Fruit fly (Drosophila melanogaster) whole organism, embryonic: ENCODE results near the gene CG13409.
A peak's percentile ranks its signal among the peaks of the same experiment; 100 is the strongest.

Source experiments
- Adf1 ChIP-seq: fragments of 200-800 bp; sonication (Bioruptor generic); IDR thresholded peaks from 2 replicates; pipeline ENCODE4 v1.3.6; 2022; ENCODE audit warnings: missing biosample characterization, missing genetic modification characterization
- Asciz ChIP-seq: fragments of 200-800 bp; sonication (Bioruptor generic); optimal IDR thresholded peaks from 2 replicates; lab custom pipeline; 2017; ENCODE audit warnings: missing biosample characterization, mild to moderate bottlenecking, missing genetic modification characterization, missing genetic modification reagents
- B-H2 ChIP-seq: fragments of 200-800 bp; sonication (Bioruptor generic); optimal IDR thresholded peaks from 2 replicates; lab custom pipeline; 2018; ENCODE audit warnings: missing biosample characterization, mild to moderate bottlenecking, missing genetic modification characterization
- CG1024 ChIP-seq: fragments of 200-800 bp; sonication (Bioruptor generic); IDR thresholded peaks from 2 replicates; pipeline ENCODE4 v1.3.6; 2022; ENCODE audit warnings: missing biosample characterization, missing genetic modification characterization
- CG14860 ChIP-seq: fragments of 200-800 bp; sonication (Bioruptor generic); IDR thresholded peaks from 3 replicates; pipeline ENCODE4 v1.3.6; 2022; ENCODE audit warnings: missing biosample characterization, missing genetic modification characterization; ENCODE audit not compliant: partially characterized antibody
- CG15011 ChIP-seq: fragments of 200-800 bp; sonication (Bioruptor generic); optimal IDR thresholded peaks from 3 replicates; lab custom pipeline; 2018; ENCODE audit warnings: missing biosample characterization, mild to moderate bottlenecking, missing genetic modification characterization
- CG17328 ChIP-seq: fragments of 200-800 bp; sonication (Bioruptor generic); IDR thresholded peaks from 2 replicates; pipeline ENCODE4 v1.3.6; 2022; ENCODE audit warnings: missing biosample characterization, missing genetic modification characterization
- CG18011 ChIP-seq: fragments of 200-800 bp; sonication (Bioruptor generic); optimal IDR thresholded peaks from 2 replicates; lab custom pipeline; 2017; ENCODE audit warnings: missing biosample characterization, missing genetic modification characterization, mild to moderate bottlenecking, moderate library complexity, missing genotype
- CG2120 ChIP-seq: fragments of 200-800 bp; sonication (Bioruptor generic); optimal IDR thresholded peaks from 3 replicates; lab custom pipeline; 2016; ENCODE audit warnings: missing biosample characterization, missing genetic modification characterization
- CG2202 ChIP-seq: fragments of 200-800 bp; sonication (Bioruptor generic); optimal IDR thresholded peaks from 2 replicates; lab custom pipeline; 2018; ENCODE audit warnings: missing biosample characterization, mild to moderate bottlenecking, missing genetic modification characterization
- CG4617 ChIP-seq: fragments of 200-800 bp; sonication (Bioruptor generic); optimal IDR thresholded peaks from 3 replicates; lab custom pipeline; 2016; ENCODE audit warnings: missing biosample characterization, missing genetic modification characterization, borderline replicate concordance
- CG4730 ChIP-seq: fragments of 200-800 bp; sonication (Bioruptor generic); IDR thresholded peaks from 2 replicates; pipeline ENCODE4 v1.3.6; 2022; ENCODE audit warnings: missing biosample characterization, missing genetic modification characterization
- CG6272 ChIP-seq: fragments of 200-800 bp; sonication (Bioruptor generic); IDR thresholded peaks from 2 replicates; pipeline ENCODE4 v1.3.6; 2022; ENCODE audit warnings: missing biosample characterization, missing genetic modification characterization
- CG6791 ChIP-seq: fragments of 200-800 bp; sonication (Bioruptor generic); IDR thresholded peaks from 3 replicates; pipeline ENCODE4 v1.3.6; 2022; ENCODE audit warnings: missing biosample characterization, missing genetic modification characterization; ENCODE audit not compliant: partially characterized antibody
- CG7839 ChIP-seq: fragments of 200-800 bp; sonication (Bioruptor generic); optimal IDR thresholded peaks from 3 replicates; lab custom pipeline; 2018; ENCODE audit warnings: missing biosample characterization, mild to moderate bottlenecking, missing genetic modification characterization, moderate library complexity
- CG8290 ChIP-seq, 3 experiments: fragments of 200-800 bp; sonication (Bioruptor generic); optimal IDR thresholded peaks; 2 replicates each; lab custom pipeline; 2016 to 2019; ENCODE audit warnings: missing biosample characterization in 3 of 3, missing genetic modification characterization in 3 of 3, mild to moderate bottlenecking in 2 of 3, moderate library complexity in 1 of 3
- CG8944 ChIP-seq: fragments of 200-800 bp; sonication (Bioruptor generic); optimal IDR thresholded peaks from 3 replicates; lab custom pipeline; 2016; ENCODE audit warnings: missing biosample characterization, missing genetic modification characterization
- CG9727 ChIP-seq: fragments of 200-800 bp; sonication (Bioruptor generic); optimal IDR thresholded peaks from 3 replicates; lab custom pipeline; 2017; ENCODE audit warnings: missing biosample characterization, mild to moderate bottlenecking, missing genetic modification characterization
- Camta ChIP-seq: fragments of 200-800 bp; sonication (Bioruptor generic); optimal IDR thresholded peaks from 2 replicates; lab custom pipeline; 2016; ENCODE audit warnings: missing biosample characterization, missing genetic modification characterization
- Chrac-16 ChIP-seq: fragments of 200-800 bp; sonication (Bioruptor generic); optimal IDR thresholded peaks from 3 replicates; lab custom pipeline; 2016; ENCODE audit warnings: missing biosample characterization, missing genetic modification characterization
- HLH3B ChIP-seq: fragments of 200-800 bp; sonication (Bioruptor generic); IDR thresholded peaks from 2 replicates; pipeline ENCODE4 v1.3.6; 2022; ENCODE audit warnings: missing biosample characterization, missing genetic modification characterization
- HLHmδ ChIP-seq: fragments of 200-800 bp; sonication (Bioruptor generic); optimal IDR thresholded peaks from 2 replicates; lab custom pipeline; 2018; ENCODE audit warnings: missing biosample characterization, mild to moderate bottlenecking, missing genetic modification characterization, moderate library complexity
- Hmr ChIP-seq: fragments of 200-800 bp; sonication (Bioruptor generic); optimal IDR thresholded peaks from 3 replicates; lab custom pipeline; 2017; ENCODE audit warnings: mild to moderate bottlenecking, missing biosample characterization, missing genetic modification reagents, missing genetic modification characterization
- Hr39 ChIP-seq: fragments of >200 bp; optimal IDR thresholded peaks from 2 replicates; lab custom pipeline; 2017
- Meics ChIP-seq: fragments of 200-800 bp; sonication (Bioruptor generic); optimal IDR thresholded peaks from 2 replicates; lab custom pipeline; 2017; ENCODE audit warnings: missing biosample characterization, mild to moderate bottlenecking, missing genetic modification characterization
- Mrtf ChIP-seq: fragments of 200-800 bp; sonication (Bioruptor generic); IDR thresholded peaks from 3 replicates; pipeline ENCODE4 v1.3.6; 2022; ENCODE audit warnings: missing biosample characterization, missing genetic modification characterization
- Myb ChIP-seq: fragments of 200-800 bp; sonication (Bioruptor generic); optimal IDR thresholded peaks from 2 replicates; lab custom pipeline; 2016; ENCODE audit warnings: missing biosample characterization, missing genetic modification characterization
- Rx ChIP-seq: fragments of 200-800 bp; sonication (Bioruptor generic); IDR thresholded peaks from 2 replicates; pipeline ENCODE4 v1.3.6; 2022; ENCODE audit warnings: missing biosample characterization, missing genetic modification characterization
- Sox100B ChIP-seq: fragments of 200-800 bp; sonication (Bioruptor generic); optimal IDR thresholded peaks from 3 replicates; lab custom pipeline; 2018; ENCODE audit warnings: missing biosample characterization, mild to moderate bottlenecking, missing genetic modification characterization
- Sry-δ ChIP-seq: fragments of 200-800 bp; sonication (Bioruptor generic); optimal IDR thresholded peaks from 2 replicates; lab custom pipeline; 2016; ENCODE audit warnings: missing biosample characterization, missing genetic modification characterization
- ato ChIP-seq: fragments of 200-800 bp; sonication (Bioruptor generic); IDR thresholded peaks from 2 replicates; pipeline ENCODE4 v1.3.6; 2022; ENCODE audit warnings: missing biosample characterization, missing genetic modification characterization; ENCODE audit not compliant: partially characterized antibody
- dan ChIP-seq: fragments of 200-800 bp; sonication (Bioruptor generic); IDR thresholded peaks from 2 replicates; pipeline ENCODE4 v1.3.6; 2022; ENCODE audit warnings: missing biosample characterization, missing genetic modification characterization
- eyg ChIP-seq: fragments of 200-800 bp; sonication (Bioruptor generic); optimal IDR thresholded peaks from 3 replicates; lab custom pipeline; 2016; ENCODE audit warnings: missing biosample characterization, missing genetic modification characterization
- gfzf ChIP-seq: fragments of 200-800 bp; sonication (Bioruptor generic); optimal IDR thresholded peaks from 2 replicates; lab custom pipeline; 2016; ENCODE audit warnings: missing biosample characterization, mild to moderate bottlenecking, missing genetic modification characterization, moderate library complexity
- grau ChIP-seq: fragments of 200-800 bp; optimal IDR thresholded peaks from 3 replicates; lab custom pipeline; 2019; ENCODE audit warnings: missing biosample characterization, mild to moderate bottlenecking, missing genetic modification characterization, moderate library complexity
- gt ChIP-seq: fragments of 200-800 bp; sonication (Bioruptor generic); IDR thresholded peaks from 2 replicates; pipeline ENCODE4 v1.3.6; 2022; ENCODE audit warnings: missing biosample characterization, missing genetic modification characterization
- hkb ChIP-seq, 2 experiments: fragments of 200-800 bp in 1 of 2; fragments of >200 bp in 1 of 2; sonication (Bioruptor generic) in 1 of 2; IDR thresholded peaks in 1 of 2; optimal IDR thresholded peaks in 1 of 2; 2 replicates each; pipeline versions ENCODE4 v1.3.6 to Lab custom; 2017 to 2022; ENCODE audit warnings: missing biosample characterization in 1 of 2, missing genetic modification characterization in 1 of 2
- inv ChIP-seq: fragments of 200-800 bp; sonication (Bioruptor generic); IDR thresholded peaks from 2 replicates; pipeline ENCODE4 v1.3.6; 2022; ENCODE audit warnings: missing biosample characterization, missing genetic modification characterization; ENCODE audit not compliant: partially characterized antibody
- lilli ChIP-seq: fragments of 200-800 bp; sonication (Bioruptor generic); optimal IDR thresholded peaks from 3 replicates; lab custom pipeline; 2016; ENCODE audit warnings: missing biosample characterization, missing genetic modification characterization
- maf-S ChIP-seq: fragments of 200-800 bp; sonication (Bioruptor generic); optimal IDR thresholded peaks from 2 replicates; lab custom pipeline; 2016; ENCODE audit warnings: missing biosample characterization, missing genetic modification characterization
- mirr ChIP-seq: fragments of 200-800 bp; sonication (Bioruptor generic); optimal IDR thresholded peaks from 3 replicates; lab custom pipeline; 2018; ENCODE audit warnings: missing biosample characterization, mild to moderate bottlenecking, missing genetic modification characterization
- nau ChIP-seq: fragments of 200-800 bp; sonication (Bioruptor generic); optimal IDR thresholded peaks from 3 replicates; lab custom pipeline; 2017; ENCODE audit warnings: missing biosample characterization, mild to moderate bottlenecking, missing genetic modification characterization, missing genetic modification reagents
- repo ChIP-seq: fragments of 200-800 bp; sonication (Bioruptor generic); optimal IDR thresholded peaks from 2 replicates; lab custom pipeline; 2016; ENCODE audit warnings: missing biosample characterization, missing genetic modification characterization
- slbo ChIP-seq: fragments of 200-800 bp; sonication (Bioruptor generic); IDR thresholded peaks from 2 replicates; pipeline ENCODE4 v1.3.6; 2022; ENCODE audit warnings: missing biosample characterization, missing genetic modification characterization
- sqz ChIP-seq: fragments of 200-800 bp; sonication (Bioruptor generic); optimal IDR thresholded peaks from 3 replicates; lab custom pipeline; 2018; ENCODE audit warnings: missing biosample characterization, mild to moderate bottlenecking, missing genetic modification characterization
- stc ChIP-seq: fragments of 200-800 bp; sonication (Bioruptor generic); IDR thresholded peaks from 2 replicates; pipeline ENCODE4 v1.3.6; 2022; ENCODE audit warnings: missing biosample characterization, missing genetic modification characterization
- tna ChIP-seq: fragments of 200-800 bp; sonication (Bioruptor generic); IDR thresholded peaks from 2 replicates; pipeline ENCODE4 v1.3.6; 2022; ENCODE audit warnings: missing biosample characterization, missing genetic modification characterization; ENCODE audit not compliant: partially characterized antibody
- wdn ChIP-seq: fragments of 200-800 bp; sonication (Bioruptor generic); IDR thresholded peaks from 2 replicates; pipeline ENCODE4 v1.3.6; 2022; ENCODE audit warnings: missing biosample characterization, missing genetic modification characterization
- zen2 ChIP-seq: fragments of 200-800 bp; sonication (Bioruptor generic); IDR thresholded peaks from 3 replicates; pipeline ENCODE4 v1.3.6; 2022; ENCODE audit warnings: missing biosample characterization, missing genetic modification characterization; ENCODE audit not compliant: partially characterized antibody

CG13409 gene

DNA sequence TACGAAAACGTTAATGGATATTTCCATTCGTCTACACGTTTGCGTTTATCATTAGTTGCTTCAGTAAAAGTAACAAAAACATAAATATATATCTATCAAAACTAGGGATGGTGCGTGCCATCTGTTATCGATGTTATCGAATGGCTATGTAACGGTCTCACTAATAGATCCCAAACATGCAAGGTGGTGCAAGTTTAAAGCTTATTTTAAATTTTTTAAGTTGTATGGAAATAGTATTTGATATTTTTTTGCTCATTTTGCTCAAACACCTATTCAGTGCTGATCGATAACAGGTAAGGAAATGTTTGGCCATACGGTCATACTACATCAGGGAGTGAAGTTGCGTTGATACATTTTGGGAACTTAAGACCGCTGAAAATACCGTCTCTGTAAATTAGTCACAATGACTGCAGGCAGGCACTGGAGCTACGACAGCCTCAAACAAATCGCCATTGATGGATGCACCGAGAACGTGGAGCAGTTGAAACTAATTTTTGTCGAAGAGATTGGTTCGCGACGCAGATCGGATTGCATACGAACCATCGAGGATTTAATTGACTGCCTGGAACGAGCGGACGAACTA, 2.6 kb upstream of the CG13409 start, which contains the start of the genes CG45099, CG6015, pit and Fadd (continued):
- TF ChIP-seq CG17328 (GFP tag; lab: Robert Waterston, UW) (no peak), CG18011 (GFP tag; lab: Kevin White, UChicago) (no peak), CG6272 (GFP tag; lab: Robert Waterston, UW) (no peak), tna (GFP tag; lab: Robert Waterston, UW) (no peak), Rx (GFP tag; lab: Robert Waterston, UW) (no peak), CG7839 (tag; lab: Kevin White, UChicago) (no peak), dan (GFP tag; lab: Robert Waterston, UW) (no peak), CG4617 (GFP tag; lab: Kevin White, UChicago) (peak; percentile 59), zen2 (GFP tag; lab: Robert Waterston, UW) (no peak; the same call in 2 of the 3 replicates), grau (no peak), repo (GFP tag; lab: Kevin White, UChicago) (no peak), CG14860 (GFP tag; lab: Robert Waterston, UW) (peak; percentile 65; the same call in 2 of the 3 replicates), hkb (optimal IDR thresholded peaks at IDR 0.05; lab: Kevin White, UChicago) (no peak), hkb (GFP tag; IDR thresholded peaks at IDR 0.05; lab: Robert Waterston, UW) (no peak), eyg (GFP tag; lab: Kevin White, UChicago) (no peak), CG6791 (GFP tag; lab: Robert Waterston, UW) (peak; percentile 56; the same call in 2 of the 3 replicates), Adf1 (GFP tag; lab: Robert Waterston, UW) (no peak), B-H2 (GFP tag; lab: Kevin White, UChicago) (no peak), Meics (no peak), gfzf (GFP tag; lab: Kevin White, UChicago) (peak; percentile 69), Sry-δ (GFP tag; lab: Kevin White, UChicago) (peak; percentile 82), ato (GFP tag; lab: Robert Waterston, UW) (peak; percentile 32; the same call in 1 of the 2 replicates), maf-S (GFP tag; lab: Kevin White, UChicago) (no peak), CG8290 (GFP tag; optimal IDR thresholded peaks at IDR 0.05; lab: Kevin White, UChicago) (no peak), CG8290 (tag; optimal IDR thresholded peaks at IDR 0.05; lab: Kevin White, UChicago) (no peak), Mrtf (no peak), HLHmδ (GFP tag; lab: Kevin White, UChicago) (no peak), sqz (GFP tag; lab: Kevin White, UChicago) (no peak), inv (peak; percentile 36; the same call in 1 of the 2 replicates), CG2120 (GFP tag; lab: Kevin White, UChicago) (peak; percentile 42), stc (GFP tag; lab: Robert Waterston, UW) (no peak), HLH3B (GFP tag; lab: Robert Waterston, UW) (no peak), Camta (GFP tag; lab: Kevin White, UChicago) (no peak), Sox100B (GFP tag; lab: Kevin White, UChicago) (no peak), Hmr (GFP tag; lab: Kevin White, UChicago) (no peak), mirr (no peak), wdn (GFP tag; lab: Robert Waterston, UW) (no peak), nau (GFP tag; lab: Kevin White, UChicago) (no peak), CG2202 (tag; lab: Kevin White, UChicago) (no peak), CG9727 (GFP tag; lab: Kevin White, UChicago) (no peak), slbo (0 out of 2 replicates have a peak, but pooled peaks have one; percentile 4), lilli (GFP tag; lab: Kevin White, UChicago) (no peak), CG15011 (GFP tag; lab: Kevin White, UChicago) (no peak), Chrac-16 (no peak), CG1024 (GFP tag; lab: Robert Waterston, UW) (no peak), gt (GFP tag; lab: Robert Waterston, UW) (no peak), Asciz (GFP tag; lab: Kevin White, UChicago) (no peak), Hr39 (lab: Kevin White, UChicago) (no peak), CG8944 (GFP tag; lab: Kevin White, UChicago) (no peak), Myb (GFP tag; lab: Kevin White, UChicago) (peak; percentile 25), CG4730 (no peak)
